Worm (Caenorhabditis elegans): ENCODE results near the gene F10D7.11.

The F10D7.11 gene

DNA sequence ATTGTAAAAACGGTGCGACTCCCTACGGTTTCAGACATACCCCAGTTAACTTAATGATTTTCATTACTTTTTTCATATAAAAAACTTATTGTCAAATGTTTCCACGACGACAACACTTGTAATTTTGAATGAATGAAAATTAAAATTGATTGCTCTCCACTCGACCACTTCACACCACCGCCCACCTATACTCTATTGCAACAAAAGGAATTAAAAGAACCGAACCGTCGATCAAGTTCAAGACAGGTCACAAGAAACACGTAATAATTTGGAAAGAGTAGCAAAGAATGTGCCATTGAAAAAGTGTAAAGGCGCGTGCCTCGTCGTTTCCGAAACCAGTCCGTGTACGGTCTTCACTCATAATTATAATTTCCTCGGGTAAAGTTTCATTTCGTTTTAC, at the start of gene F10D7.11:
F10D7.11 (plus strand) TSS at position 301 of the 400 bp plus-strand sequence.
- TF ChIP-seq unc-62 (GFP tag; optimal IDR thresholded peaks at IDR 0.05), result no peak

DNA sequence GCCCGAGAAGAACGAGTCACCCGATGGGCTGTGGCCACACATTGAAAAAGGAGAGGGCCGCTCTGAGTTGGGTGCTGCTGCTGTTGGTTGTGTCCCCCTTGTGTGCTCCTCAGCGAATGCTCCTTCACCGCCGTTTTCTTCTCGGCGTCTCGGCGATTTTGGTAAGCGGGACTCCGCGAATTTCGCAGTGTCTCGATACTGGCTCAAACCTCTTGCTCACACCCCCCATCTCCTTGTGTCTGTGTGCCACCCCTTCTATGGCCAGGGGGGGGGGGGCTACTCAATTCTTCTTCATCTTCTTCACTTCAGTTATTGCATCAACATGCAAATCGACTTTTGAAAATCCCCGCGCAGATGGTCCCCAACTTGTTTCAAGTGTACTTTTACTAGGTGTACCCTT, 47.7 kb upstream of the F10D7.11 start:
- TF ChIP-seq unc-62 (GFP tag; optimal IDR thresholded peaks at IDR 0.05), result no peak

ce11 chrX:17318284-17318683, 44.3 kb upstream of the F10D7.11 start, which contains the start of gene ptr-5:
Gene ptr-5 (plus strand): TSS chrX:17318584.
- TF ChIP-seq unc-62 (GFP tag; optimal IDR thresholded peaks at IDR 0.05), result no peak

DNA sequence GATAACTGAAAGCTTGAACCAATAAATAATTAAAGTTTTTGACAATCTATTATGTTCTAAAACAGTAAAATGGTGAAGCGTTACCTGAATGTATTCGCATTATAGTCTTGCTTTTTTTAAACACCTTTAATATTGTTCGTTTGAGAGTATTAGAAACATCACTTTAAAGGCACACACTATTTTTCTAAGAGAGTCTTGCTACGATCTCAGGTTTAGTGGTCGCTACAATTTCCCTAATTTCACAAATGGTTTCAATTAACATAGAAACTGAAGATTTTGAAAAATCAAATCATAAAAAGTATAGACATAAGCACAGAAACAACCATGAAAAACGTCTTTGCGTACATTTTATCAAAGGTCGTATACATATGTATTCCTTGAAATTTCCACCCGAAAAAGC, 42.1 kb upstream of the F10D7.11 start:
- no peak for TF ChIP-seq unc-62 (GFP tag; optimal IDR thresholded peaks at IDR 0.05)

DNA sequence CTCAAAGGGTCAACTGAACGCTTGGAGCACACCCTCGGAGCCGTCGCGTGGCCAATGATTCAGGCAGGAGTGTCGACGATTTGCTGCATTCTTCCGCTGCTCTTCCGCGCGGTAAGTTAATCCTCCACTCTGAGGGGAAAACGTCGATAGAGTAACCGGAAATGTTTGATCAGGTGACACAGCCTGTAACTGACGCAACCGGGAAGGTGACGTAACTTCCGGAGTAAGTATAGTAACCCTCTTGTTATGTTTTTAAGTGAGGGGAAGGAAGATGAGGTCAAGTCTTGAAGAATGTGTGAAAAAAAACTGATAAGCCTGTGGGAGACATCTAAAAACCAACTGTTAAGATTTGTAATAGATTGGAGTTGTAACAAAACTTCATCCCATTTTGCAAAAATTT, 37.7 kb upstream of the F10D7.11 start:
- no peak for TF ChIP-seq unc-62 (GFP tag; optimal IDR thresholded peaks at IDR 0.05)

- TF ChIP-seq unc-62 (GFP tag; optimal IDR thresholded peaks at IDR 0.05), result no peak
Observed at ce11 chrX:17327226-17327625, 35.4 kb upstream of the F10D7.11 start.

- TF ChIP-seq unc-62 (GFP tag; optimal IDR thresholded peaks at IDR 0.05), result no peak
Observed at ce11 chrX:17329075-17329474, 33.6 kb upstream of the F10D7.11 start.

DNA sequence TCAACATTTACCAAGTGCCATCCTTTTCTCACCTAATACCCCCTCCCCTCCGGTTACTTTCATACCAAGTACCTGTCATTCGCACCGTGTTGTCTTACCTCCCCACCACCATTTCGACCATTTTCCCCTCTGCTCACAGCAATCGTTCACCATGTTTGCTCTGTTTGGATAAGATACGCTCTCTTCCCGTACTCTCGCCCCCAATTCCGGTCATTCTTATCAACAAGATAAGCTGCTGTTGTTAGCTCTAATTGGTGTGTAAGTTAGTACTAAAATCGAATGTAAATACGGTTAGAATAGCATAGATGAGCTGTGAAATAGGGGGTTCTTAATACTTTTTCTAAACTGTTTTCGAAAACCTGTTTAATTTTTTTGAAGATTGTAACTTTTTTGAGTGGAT, 32.1 kb upstream of the F10D7.11 start:
- no peak for TF ChIP-seq unc-62 (GFP tag; optimal IDR thresholded peaks at IDR 0.05)

DNA sequence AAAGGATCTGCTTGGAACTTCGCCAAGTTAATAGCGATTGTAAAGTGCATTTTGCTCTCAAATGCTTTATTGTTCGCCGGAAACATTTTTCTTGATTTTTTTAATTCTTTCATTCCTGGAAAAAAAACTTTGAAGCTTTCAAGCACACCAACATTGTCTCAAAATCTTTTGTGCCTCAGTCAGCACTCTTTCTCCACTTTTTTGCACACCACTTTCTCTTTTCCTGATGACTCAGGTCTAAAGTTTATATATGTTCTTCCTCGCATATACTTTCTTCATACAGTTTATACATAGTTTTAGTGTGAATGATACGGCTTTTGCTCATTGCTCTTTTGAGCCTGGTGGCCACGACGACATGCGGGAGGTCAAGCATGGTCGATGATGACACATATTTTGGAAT, 28.9 kb upstream of the F10D7.11 start, which contains the start of gene C53C11.5:
C53C11.5 (plus strand) TSS at position 301 of the 400 bp plus-strand sequence.
- TF ChIP-seq unc-62 (GFP tag; optimal IDR thresholded peaks at IDR 0.05), result no peak

- no peak for TF ChIP-seq unc-62 (GFP tag; optimal IDR thresholded peaks at IDR 0.05)
Observed at ce11 chrX:17336354-17336753, 26.3 kb upstream of the F10D7.11 start, which contains the start of gene C53C11.2. Gene C53C11.2 (plus strand): TSS chrX:17336637.

DNA sequence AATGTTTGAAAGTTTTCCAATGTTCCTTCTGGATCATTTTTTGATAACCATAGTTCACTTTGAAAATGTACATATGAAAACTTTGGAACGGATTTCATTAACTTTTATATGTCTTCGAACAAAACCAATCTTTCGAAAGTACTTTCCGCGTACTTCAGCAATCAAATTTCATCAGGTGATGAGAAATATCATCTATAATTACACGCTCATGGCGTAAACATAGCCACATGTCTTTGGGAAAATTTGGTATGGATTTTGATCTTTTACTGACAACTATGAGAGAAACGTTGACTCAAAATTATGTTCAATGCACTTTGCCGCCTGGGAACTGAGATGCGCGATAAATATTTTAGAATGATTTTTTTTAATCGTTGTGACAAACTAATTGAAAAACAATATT, 23.7 kb upstream of the F10D7.11 start:
- TF ChIP-seq unc-62 (GFP tag; optimal IDR thresholded peaks at IDR 0.05), result no peak

ce11 chrX:17340484-17340883, 22.1 kb upstream of the F10D7.11 start, which contains the start of gene C53C11.1:
Gene C53C11.1 (plus strand): TSS chrX:17340784.
- no peak for TF ChIP-seq unc-62 (GFP tag; optimal IDR thresholded peaks at IDR 0.05)

- TF ChIP-seq unc-62 (GFP tag; optimal IDR thresholded peaks at IDR 0.05), result no peak
Observed at ce11 chrX:17349411-17349810, 13.2 kb upstream of the F10D7.11 start.

ce11 chrX:17352098-17352497, 10.5 kb upstream of the F10D7.11 start:
- no peak for TF ChIP-seq unc-62 (GFP tag; optimal IDR thresholded peaks at IDR 0.05)

- no peak for TF ChIP-seq unc-62 (GFP tag; optimal IDR thresholded peaks at IDR 0.05)
Observed at ce11 chrX:17355462-17355861, 7.2 kb upstream of the F10D7.11 start.

DNA sequence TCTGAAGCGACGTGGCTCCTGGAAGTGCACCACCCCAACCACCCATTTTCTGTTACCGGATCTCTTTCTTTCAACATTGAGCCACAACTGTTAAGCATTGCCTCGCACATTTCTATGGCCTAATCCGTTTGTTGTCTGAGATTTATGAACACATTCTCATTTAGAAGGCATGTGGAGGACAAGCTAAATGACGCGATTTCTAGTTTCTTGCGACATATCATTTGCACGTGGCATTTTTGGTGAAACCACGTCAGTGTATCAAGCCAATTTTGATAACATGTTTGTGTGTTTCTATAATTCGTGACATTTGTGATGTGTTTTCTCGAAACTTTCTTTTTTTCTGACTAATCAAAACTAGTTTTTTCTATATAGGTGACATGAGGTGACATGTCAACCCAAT, 5.9 kb upstream of the F10D7.11 start:
- no peak for TF ChIP-seq unc-62 (GFP tag; optimal IDR thresholded peaks at IDR 0.05)

DNA sequence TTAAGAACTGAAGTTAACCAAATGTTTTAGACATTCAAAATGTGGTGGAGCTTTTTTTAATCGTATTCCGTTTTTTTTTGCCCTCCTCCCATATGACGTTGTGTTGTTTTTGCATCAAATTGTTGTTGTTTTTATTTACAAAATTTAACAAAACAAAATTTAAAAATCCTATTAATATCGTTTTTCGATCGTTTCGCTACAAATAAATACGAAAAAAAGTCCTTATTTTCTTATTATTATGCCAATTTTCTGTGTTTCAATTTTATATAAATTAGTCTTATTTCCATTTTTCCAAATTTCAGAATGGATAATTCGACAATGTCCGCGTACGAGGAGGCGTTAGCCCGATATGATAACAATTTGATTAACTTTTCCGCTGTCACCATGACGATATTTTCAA, 3.2 kb upstream of the F10D7.11 start, which contains the start of gene npr-36:
npr-36 (plus strand) TSS at position 301 of the 400 bp plus-strand sequence.
- no peak for TF ChIP-seq unc-62 (GFP tag; optimal IDR thresholded peaks at IDR 0.05)

ce11 chrX:17363491-17363890, 862 bp downstream of the F10D7.11 start:
- TF ChIP-seq unc-62 (GFP tag; optimal IDR thresholded peaks at IDR 0.05), result no peak
